Worm (Caenorhabditis elegans) whole organism, L3 larva: ENCODE results near the gene T07G12.4.

Experiments
- R02D3.7 ChIP-seq: fragments of 150-350 bp; optimal IDR thresholded peaks from 2 replicates; lab custom pipeline; 2014; ENCODE audit warnings: missing biosample characterization, missing genetic modification characterization
- aly-2 ChIP-seq: fragments of 150-350 bp; optimal IDR thresholded peaks from 2 replicates; lab custom pipeline; 2014; ENCODE audit warnings: missing biosample characterization, missing genetic modification characterization
- ama-1 ChIP-seq: fragments of 150-350 bp; optimal IDR thresholded peaks from 2 replicates; lab custom pipeline; 2018
- ceh-82 ChIP-seq: fragments of 150-350 bp; optimal IDR thresholded peaks from 2 replicates; lab custom pipeline; 2014; ENCODE audit warnings: missing biosample characterization, missing genetic modification characterization
- ceh-9 ChIP-seq: sonication (generic microtip); optimal IDR thresholded peaks from 2 replicates; lab custom pipeline; 2018; ENCODE audit warnings: missing biosample characterization, missing genetic modification characterization
- elt-1 ChIP-seq: fragments of 150-350 bp; optimal IDR thresholded peaks from 2 replicates; lab custom pipeline; 2014; ENCODE audit warnings: missing biosample characterization, missing genetic modification characterization
- elt-2 ChIP-seq: sonication (generic microtip); optimal IDR thresholded peaks from 2 replicates; lab custom pipeline; 2016; ENCODE audit warnings: missing genetic modification reagents, mild to moderate bottlenecking, missing genetic modification characterization, missing compliant biosample characterization
- elt-3 ChIP-seq, 3 experiments: fragments of 150-350 bp in 1 of 3; sonication (generic microtip) in 2 of 3; optimal IDR thresholded peaks; 2 replicates in 2 of 3; 4 replicates in 1 of 3; lab custom pipeline; 2014 to 2017; ENCODE audit warnings: missing biosample characterization in 3 of 3, missing genetic modification characterization in 3 of 3
- eor-1 ChIP-seq, 2 experiments: fragments of 150-350 bp; optimal IDR thresholded peaks; 2 replicates each; lab custom pipeline; 2014 to 2018; ENCODE audit warnings: missing biosample characterization in 2 of 2, missing genetic modification characterization in 2 of 2
- fkh-10 ChIP-seq: sonication (generic microtip); optimal IDR thresholded peaks from 2 replicates; lab custom pipeline; 2017; ENCODE audit warnings: missing biosample characterization, missing genetic modification reagents, missing genetic modification characterization
- fkh-2 ChIP-seq: fragments of 150-350 bp; optimal IDR thresholded peaks from 2 replicates; lab custom pipeline; 2014; ENCODE audit warnings: missing biosample characterization, missing genetic modification reagents, missing genetic modification characterization
- jun-1 ChIP-seq: fragments of 150-350 bp; optimal IDR thresholded peaks from 2 replicates; lab custom pipeline; 2014; ENCODE audit warnings: missing biosample characterization, missing genetic modification reagents, missing genetic modification characterization
- lin-15B ChIP-seq: fragments of 150-350 bp; optimal IDR thresholded peaks from 2 replicates; lab custom pipeline; 2014; ENCODE audit warnings: missing biosample characterization, missing genetic modification characterization
- mdl-1 ChIP-seq: fragments of 150-350 bp; optimal IDR thresholded peaks from 2 replicates; lab custom pipeline; 2014; ENCODE audit warnings: missing biosample characterization, missing genetic modification characterization
- mml-1 ChIP-seq: fragments of 150-350 bp; sonication (generic microtip); optimal IDR thresholded peaks from 3 replicates; lab custom pipeline; 2014; ENCODE audit warnings: missing biosample characterization, missing genetic modification characterization
- nfya-1 ChIP-seq: sonication (generic microtip); optimal IDR thresholded peaks from 2 replicates; lab custom pipeline; 2017; ENCODE audit warnings: missing genetic modification characterization, mild to moderate bottlenecking, missing compliant biosample characterization, antibody characterized with exemption, moderate library complexity; ENCODE audit not compliant: insufficient read depth
- nhr-23 ChIP-seq: fragments of 150-350 bp; optimal IDR thresholded peaks from 2 replicates; lab custom pipeline; 2014; ENCODE audit warnings: missing biosample characterization, missing genetic modification reagents, missing genetic modification characterization
- nhr-237 ChIP-seq: fragments of 150-350 bp; optimal IDR thresholded peaks from 2 replicates; lab custom pipeline; 2014; ENCODE audit warnings: missing biosample characterization, missing genetic modification characterization
- nhr-25 ChIP-seq: sonication (generic microtip); optimal IDR thresholded peaks from 2 replicates; lab custom pipeline; 2017; ENCODE audit warnings: missing biosample characterization, missing genetic modification characterization
- nhr-28 ChIP-seq: fragments of 150-350 bp; optimal IDR thresholded peaks from 2 replicates; lab custom pipeline; 2014; ENCODE audit warnings: missing biosample characterization, missing genetic modification characterization
- nhr-43 ChIP-seq: sonication (generic microtip); optimal IDR thresholded peaks from 2 replicates; lab custom pipeline; 2016; ENCODE audit warnings: mild to moderate bottlenecking, missing genetic modification characterization, missing compliant biosample characterization; ENCODE audit not compliant: poor library complexity, severe bottlenecking
- nhr-77 ChIP-seq: fragments of 150-350 bp; optimal IDR thresholded peaks from 2 replicates; lab custom pipeline; 2014; ENCODE audit warnings: missing biosample characterization, missing genetic modification characterization
- pha-4 ChIP-seq: fragments of 150-350 bp; optimal IDR thresholded peaks from 2 replicates; lab custom pipeline; 2014; ENCODE audit warnings: missing biosample characterization, missing genetic modification reagents, missing genetic modification characterization
- pqm-1 ChIP-seq: fragments of 150-350 bp; optimal IDR thresholded peaks from 2 replicates; lab custom pipeline; 2017; ENCODE audit warnings: missing biosample characterization, missing genetic modification characterization, inconsistent platforms
- sea-2 ChIP-seq: fragments of 150-350 bp; sonication (generic microtip); optimal IDR thresholded peaks from 4 replicates; lab custom pipeline; 2014; ENCODE audit warnings: missing biosample characterization, missing genetic modification reagents, missing genetic modification characterization
- skn-1 ChIP-seq: fragments of 150-350 bp; optimal IDR thresholded peaks from 2 replicates; lab custom pipeline; 2014; ENCODE audit warnings: missing biosample characterization, missing genetic modification characterization
- snpc-4 ChIP-seq: fragments of 150-350 bp; optimal IDR thresholded peaks from 2 replicates; lab custom pipeline; 2014; ENCODE audit warnings: missing biosample characterization, missing genetic modification characterization
- unc-39 ChIP-seq: sonication (generic microtip); optimal IDR thresholded peaks from 4 replicates; lab custom pipeline; 2017; ENCODE audit warnings: missing biosample characterization, missing genetic modification characterization
- zag-1 ChIP-seq: fragments of 150-350 bp; optimal IDR thresholded peaks from 2 replicates; lab custom pipeline; 2014; ENCODE audit warnings: missing biosample characterization, missing genetic modification characterization
- ztf-11 ChIP-seq: fragments of 150-350 bp; optimal IDR thresholded peaks from 2 replicates; lab custom pipeline; 2014; ENCODE audit warnings: missing biosample characterization, missing genetic modification characterization
- ztf-4 ChIP-seq: fragments of 150-350 bp; optimal IDR thresholded peaks from 2 replicates; lab custom pipeline; 2014; ENCODE audit warnings: missing biosample characterization, missing genetic modification characterization

T07G12.4 gene

ce11 chrIV:10546589-10547136 lies 8.2 kb upstream of the T07G12.4 start, which contains the start of gene zim-1:
Gene zim-1 (plus strand): TSS chrIV:10547086.
- no peak for TF ChIP-seq ztf-11 (tag; lab: Kevin White, UChicago)
- no peak for TF ChIP-seq lin-15B (tag; lab: Kevin White, UChicago)
- TF ChIP-seq nhr-43 (tag; lab: Kevin White, UChicago): no peak
- TF ChIP-seq ceh-82 (tag; lab: Kevin White, UChicago): no peak
- no peak for TF ChIP-seq pha-4 (tag; lab: Kevin White, UChicago)

- peak; percentile 40 for TF ChIP-seq elt-2
- TF ChIP-seq sea-2 (GFP tag; lab: Kevin White, UChicago): no peak
Observed at ce11 chrIV:10545038-10545437, 6.6 kb upstream of the T07G12.4 start, which contains the start of gene T07G12.5. Gene T07G12.5 (minus strand): TSS chrIV:10545138.

- TF ChIP-seq snpc-4 (tag; lab: Kevin White, UChicago) (no peak), elt-1 (no peak), eor-1 (tag; optimal IDR thresholded peaks at IDR 0.05; lab: Kevin White, UChicago) (no peak), pha-4 (tag; lab: Kevin White, UChicago) (peak; percentile 32), pqm-1 (tag; lab: Kevin White, UChicago) (peak; percentile 76), nhr-28 (tag; lab: Kevin White, UChicago) (no peak), nhr-25 (tag; lab: Kevin White, UChicago) (no peak), zag-1 (tag; lab: Kevin White, UChicago) (no peak), skn-1 (tag; lab: Kevin White, UChicago) (no peak), elt-2 (peak; percentile 84), fkh-2 (tag; lab: Kevin White, UChicago) (no peak), ztf-11 (tag; lab: Kevin White, UChicago) (no peak), sea-2 (GFP tag; lab: Kevin White, UChicago) (no peak), unc-39 (no peak), ceh-82 (tag; lab: Kevin White, UChicago) (no peak), ceh-9 (tag; lab: Kevin White, UChicago) (no peak), jun-1 (peak; percentile 66), nhr-77 (no peak), nfya-1 (tag; lab: Kevin White, UChicago) (no peak), nhr-23 (tag; lab: Kevin White, UChicago) (no peak)
- TF ChIP-seq, all 47 proteins: peak for 4
Observed at ce11 chrIV:10543361-10543760, 4.9 kb upstream of the T07G12.4 start.

ce11 chrIV:10542283-10542682 lies 3.8 kb upstream of the T07G12.4 start:
- TF ChIP-seq elt-2 (peak; percentile 54), ceh-9 (tag; lab: Kevin White, UChicago) (no peak), elt-3 (tag; optimal IDR thresholded peaks at IDR 0.05; lab: Kevin White, UChicago) (no peak)

- TF ChIP-seq nhr-25 (tag; lab: Kevin White, UChicago) (no peak), nhr-237 (tag; lab: Kevin White, UChicago) (no peak), aly-2 (tag; lab: Kevin White, UChicago) (no peak), zag-1 (tag; lab: Kevin White, UChicago) (no peak), mdl-1 (no peak), mml-1 (tag; lab: Kevin White, UChicago) (no peak), elt-2 (no peak), jun-1 (no peak), R02D3.7 (tag; lab: Kevin White, UChicago) (no peak), fkh-10 (no peak), nhr-77 (no peak), sea-2 (GFP tag; lab: Kevin White, UChicago) (no peak), eor-1 (tag; optimal IDR thresholded peaks at IDR 0.05; lab: Kevin White, UChicago) (no peak), ama-1 (lab: Kevin White, UChicago) (no peak), pqm-1 (tag; lab: Kevin White, UChicago) (no peak), pha-4 (tag; lab: Kevin White, UChicago) (no peak), nhr-23 (tag; lab: Kevin White, UChicago) (no peak), fkh-2 (tag; lab: Kevin White, UChicago) (no peak), ztf-4 (tag; lab: Kevin White, UChicago) (no peak)
- TF ChIP-seq, all 47 proteins: peak for 0
Observed at ce11 chrIV:10533639-10534038, 4.8 kb downstream of the T07G12.4 start, which contains the start of gene T07G12.3. Gene T07G12.3 (plus strand): TSS chrIV:10533939.
